Fruit fly (Drosophila melanogaster): ENCODE results near the gene Pvf3.

DNA sequence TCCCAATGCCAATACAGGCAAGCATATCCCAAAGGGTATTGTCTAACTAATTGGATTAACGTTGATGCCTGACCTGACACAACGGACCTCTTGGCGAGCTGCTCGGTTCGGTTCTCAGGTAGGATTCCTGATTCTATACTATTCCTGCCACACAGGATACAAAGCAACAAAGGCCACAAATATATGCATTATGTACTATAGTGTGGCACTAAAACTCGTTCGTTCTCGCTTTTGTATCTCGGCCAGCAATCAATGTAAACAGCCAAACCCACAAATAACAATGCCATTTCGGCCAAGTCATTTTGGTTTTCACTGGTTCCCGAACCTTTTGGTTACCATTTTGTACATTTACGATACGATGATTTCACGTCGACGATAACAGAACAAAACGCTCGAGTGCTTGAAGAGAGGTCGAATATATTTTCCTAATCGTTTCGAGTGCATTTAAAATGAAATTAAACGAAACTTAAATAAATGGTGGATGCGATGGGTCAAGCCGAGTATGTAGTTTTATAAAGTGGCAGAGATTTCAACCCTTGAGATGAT, 18.9 kb downstream of the Pvf3 start:
- TF ChIP-seq CG15336 (GFP tag; IDR thresholded peaks at IDR 0.05), result no peak
- no peak for TF ChIP-seq CG11902 (GFP tag; optimal IDR thresholded peaks at IDR 0.05)
- TF ChIP-seq CG6276 (GFP tag; optimal IDR thresholded peaks at IDR 0.05), result no peak
- TF ChIP-seq Blimp-1 (GFP tag; optimal IDR thresholded peaks at IDR 0.05), result no peak
- no peak for TF ChIP-seq Lpt (GFP tag; optimal IDR thresholded peaks at IDR 0.05)
- no peak for TF ChIP-seq Eip75B (GFP tag; optimal IDR thresholded peaks at IDR 0.05)
- TF ChIP-seq dac (GFP tag; optimal IDR thresholded peaks at IDR 0.05), result no peak
